Worm (Caenorhabditis elegans): ENCODE data around the gene C27H5.12.

ce11 chrII:7166768-7167167, 5.4 kb upstream of the C27H5.12 start:
- TF ChIP-seq tra-4 (tag; optimal IDR thresholded peaks at IDR 0.05) (no peak), ama-1 (optimal IDR thresholded peaks at IDR 0.05) (no peak), tbx-11 (GFP tag; IDR thresholded peaks at IDR 0.05) (no peak)

Measured in whole organism, early embryonic.